Worm (Caenorhabditis elegans) whole organism, L3 larva: ENCODE data around the gene T13F2.2.

ENCODE experiments used
- elt-2 ChIP-seq: sonication (generic microtip); optimal IDR thresholded peaks from 2 replicates; lab custom pipeline; 2016; ENCODE audit warnings: missing genetic modification reagents, mild to moderate bottlenecking, missing genetic modification characterization, missing compliant biosample characterization
- elt-3 ChIP-seq, 3 experiments: fragments of 150-350 bp in 1 of 3; sonication (generic microtip) in 2 of 3; optimal IDR thresholded peaks; 2 replicates in 2 of 3; 4 replicates in 1 of 3; lab custom pipeline; 2014 to 2017; ENCODE audit warnings: missing biosample characterization in 3 of 3, missing genetic modification characterization in 3 of 3
- jun-1 ChIP-seq: fragments of 150-350 bp; optimal IDR thresholded peaks from 2 replicates; lab custom pipeline; 2014; ENCODE audit warnings: missing biosample characterization, missing genetic modification reagents, missing genetic modification characterization
- lin-39 ChIP-seq: fragments of 150-350 bp; optimal IDR thresholded peaks from 2 replicates; lab custom pipeline; 2018; ENCODE audit warnings: missing biosample characterization, missing genetic modification reagents, missing genetic modification characterization
- nhr-76 ChIP-seq: fragments of 150-350 bp; sonication (generic microtip); optimal IDR thresholded peaks from 5 replicates; lab custom pipeline; 2014; ENCODE audit warnings: missing biosample characterization, missing genetic modification characterization
- unc-62 ChIP-seq: fragments of 150-350 bp; sonication (generic microtip); optimal IDR thresholded peaks from 4 replicates; lab custom pipeline; 2014; ENCODE audit warnings: missing biosample characterization, missing genetic modification reagents, missing genetic modification characterization

DNA sequence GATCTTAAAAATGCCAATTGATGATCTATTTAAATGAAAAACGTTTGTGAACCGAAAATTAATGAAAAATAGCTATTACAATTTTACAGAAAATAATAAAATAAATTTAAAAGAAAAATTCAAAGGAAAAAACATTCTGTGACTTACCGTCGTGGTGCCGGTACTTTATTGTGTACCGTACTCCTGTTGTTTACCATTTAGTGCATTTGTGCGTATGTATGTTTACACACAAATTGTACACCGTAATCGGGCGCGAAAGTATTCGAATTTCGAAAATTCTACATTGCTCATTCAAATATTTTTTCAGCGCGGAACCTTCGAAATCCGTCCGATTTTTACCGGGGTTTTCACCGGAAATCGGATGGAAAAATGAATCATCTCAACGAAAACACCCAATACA is 19.1 kb downstream of the T13F2.2 start, which contains the start of gene T13F2.6:
- TF ChIP-seq elt-3 (tag; optimal IDR thresholded peaks at IDR 0.05; lab: Kevin White, UChicago), result no peak
- no peak for TF ChIP-seq unc-62 (GFP tag; lab: Kevin White, UChicago)
- TF ChIP-seq elt-2 (tag; lab: Kevin White, UChicago), result no peak
- no peak for TF ChIP-seq lin-39 (tag; lab: Kevin White, UChicago)
- no peak for TF ChIP-seq jun-1 (tag; lab: Kevin White, UChicago)
- no peak for TF ChIP-seq nhr-76 (tag; lab: Kevin White, UChicago)
